Worm (Caenorhabditis elegans): Measurements from ENCODE around the gene F47B10.5.

DNA sequence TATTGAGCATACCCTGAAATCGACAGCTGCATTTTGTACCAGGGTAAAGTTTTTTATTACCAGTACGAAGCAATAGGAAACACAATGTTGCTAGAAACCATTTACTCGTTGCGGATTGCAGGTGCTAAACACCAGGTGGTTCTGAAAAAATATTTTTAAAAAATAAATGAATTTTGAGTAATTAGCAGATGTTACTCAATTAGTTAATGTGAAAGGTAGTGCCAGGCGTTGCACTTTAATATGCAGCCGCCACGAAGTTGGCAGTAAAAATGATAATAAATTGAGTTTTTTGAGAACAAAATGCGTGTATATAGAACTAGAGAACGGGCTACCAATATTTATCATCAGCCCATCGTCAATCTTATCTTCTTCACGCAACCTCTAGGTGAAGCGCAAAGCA, 29.3 kb upstream of the F47B10.5 start, which contains the start of gene nstp-9:
- TF ChIP-seq him-1 (tag; optimal IDR thresholded peaks at IDR 0.05), result no peak
- no peak for TF ChIP-seq W03F9.2 (tag; optimal IDR thresholded peaks at IDR 0.05)
- TF ChIP-seq dao-5 (tag; optimal IDR thresholded peaks at IDR 0.05), result no peak

Data from whole organism, L4/young adult.